Fruit fly (Drosophila melanogaster) whole organism, wandering third instar larva: ENCODE measurements around the gene PGRP-SB1.
A peak's percentile ranks its signal among the peaks of the same experiment; 100 is the strongest.

Experiments
- Hr83 ChIP-seq: fragments of 200-300 bp; sonication (Bioruptor generic); optimal IDR thresholded peaks from 2 replicates; lab custom pipeline; 2016; ENCODE audit warnings: missing biosample characterization, mild to moderate bottlenecking, missing genetic modification characterization, moderate library complexity; ENCODE audit not compliant: poor library complexity, severe bottlenecking
- Myc ChIP-seq: fragments of >200 bp; optimal IDR thresholded peaks from 2 replicates; lab custom pipeline; 2017
- OdsH ChIP-seq: fragments of 200-800 bp; sonication (Bioruptor generic); optimal IDR thresholded peaks from 2 replicates; lab custom pipeline; 2016; ENCODE audit warnings: missing biosample characterization, mild to moderate bottlenecking, missing genetic modification characterization
- Sp1 ChIP-seq: fragments of 200-800 bp; sonication (Bioruptor generic); optimal IDR thresholded peaks from 3 replicates; lab custom pipeline; 2019; ENCODE audit warnings: missing biosample characterization, mild to moderate bottlenecking, missing genetic modification characterization, moderate library complexity
- brk ChIP-seq: fragments of 200-800 bp; sonication (Bioruptor generic); optimal IDR thresholded peaks from 2 replicates; lab custom pipeline; 2016; ENCODE audit warnings: missing biosample characterization, mild to moderate bottlenecking, missing genetic modification characterization
- dmrt93B ChIP-seq: fragments of 200-800 bp; sonication (Bioruptor generic); optimal IDR thresholded peaks from 2 replicates; lab custom pipeline; 2018; ENCODE audit warnings: missing biosample characterization, mild to moderate bottlenecking, missing genetic modification characterization
- fru ChIP-seq: fragments of 200-800 bp; sonication (Bioruptor generic); optimal IDR thresholded peaks from 3 replicates; lab custom pipeline; 2016; ENCODE audit warnings: missing biosample characterization, mild to moderate bottlenecking, missing genetic modification characterization
- h ChIP-seq: fragments of 200-800 bp; sonication (Bioruptor generic); optimal IDR thresholded peaks from 3 replicates; lab custom pipeline; 2016; ENCODE audit warnings: missing biosample characterization, mild to moderate bottlenecking, missing genetic modification characterization
- jim ChIP-seq: fragments of 175-275, 200-325 bp; sonication (Bioruptor generic); optimal IDR thresholded peaks from 2 replicates; lab custom pipeline; 2016; ENCODE audit warnings: missing biosample characterization, mild to moderate bottlenecking, missing genetic modification characterization
- lola ChIP-seq: fragments of >200 bp; optimal IDR thresholded peaks from 2 replicates; lab custom pipeline; 2017; ENCODE audit warnings: missing biosample characterization, missing genetic modification characterization
- psq ChIP-seq: fragments of 200-800 bp; sonication (Bioruptor generic); optimal IDR thresholded peaks from 3 replicates; lab custom pipeline; 2017; ENCODE audit warnings: missing biosample characterization, mild to moderate bottlenecking, missing genetic modification characterization, moderate library complexity
- sage ChIP-seq: fragments of 200-800 bp; sonication (Bioruptor generic); optimal IDR thresholded peaks from 2 replicates; lab custom pipeline; 2016; ENCODE audit warnings: missing biosample characterization, mild to moderate bottlenecking, missing genetic modification characterization
- usp ChIP-seq: fragments of >200 bp; optimal IDR thresholded peaks from 2 replicates; lab custom pipeline; 2017; ENCODE audit warnings: missing biosample characterization, missing genetic modification characterization

- TF ChIP-seq usp (no peak), OdsH (no peak), Myc (no peak), Hr83 (GFP tag; lab: Kevin White, UChicago) (no peak), lola (GFP tag; lab: Kevin White, UChicago) (no peak), dmrt93B (no peak), h (no peak), sage (no peak), psq (peak; percentile 92), fru (no peak), Sp1 (GFP tag; lab: Kevin White, UChicago) (no peak), jim (GFP tag; lab: Kevin White, UChicago) (no peak), brk (no peak)
These were observed 42.1 kb upstream of the PGRP-SB1 start for dm6 chr3L:16769866-16770265.
